In the genomic region with DNA sequence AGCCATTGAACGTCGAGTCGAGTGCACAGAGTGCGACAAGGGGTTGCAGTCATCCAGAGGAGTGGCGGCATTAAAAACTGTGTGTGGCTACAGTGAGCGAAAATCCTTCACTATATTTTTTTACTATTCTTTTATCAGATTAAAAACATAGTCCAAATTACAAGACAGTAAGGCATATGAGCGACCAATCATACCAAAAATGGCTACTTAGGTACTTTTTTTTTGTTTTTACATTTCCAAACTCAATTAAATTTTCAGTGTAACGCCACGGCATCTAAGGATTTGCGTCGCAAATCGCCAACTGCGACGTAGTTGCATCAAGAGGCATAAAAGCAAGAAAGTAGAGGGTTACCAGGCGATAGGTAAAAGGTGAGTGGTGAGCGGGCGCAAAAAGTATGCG, we compare ENCODE assay signal across 1 fruit fly cellular context.
TF ChIP-seq lines count a peak whose summit lies in the region.

No protein-coding gene starts in this region.

TF ChIP-seq in whole organism, embryonic, 481 proteins besides CTCF, POLR2A, EP300 and RAD21 (continued from another document):
- no peak for TF ChIP-seq crol (GFP tag; IDR thresholded peaks at IDR 0.05; lab: Robert Waterston, UW)
- no peak for TF ChIP-seq Hr39 (optimal IDR thresholded peaks at IDR 0.05; lab: Kevin White, UChicago)
- TF ChIP-seq Asciz (GFP tag; optimal IDR thresholded peaks at IDR 0.05; lab: Kevin White, UChicago), result peak; percentile 13
- peak; percentile 15 for TF ChIP-seq CG16815 (GFP tag; optimal IDR thresholded peaks at IDR 0.05; lab: Kevin White, UChicago)
- peak; percentile 73 for TF ChIP-seq CG10979 (tag; optimal IDR thresholded peaks at IDR 0.05; lab: Kevin White, UChicago)
- peak; percentile 59 for TF ChIP-seq fd96Cb (tag; optimal IDR thresholded peaks at IDR 0.05; lab: Kevin White, UChicago)
- TF ChIP-seq CG17912 (GFP tag; optimal IDR thresholded peaks at IDR 0.05; lab: Kevin White, UChicago), result no peak
- TF ChIP-seq cwo (GFP tag; optimal IDR thresholded peaks at IDR 0.05; lab: Kevin White, UChicago), result no peak
- no peak for TF ChIP-seq CG1024 (GFP tag; IDR thresholded peaks at IDR 0.05; lab: Robert Waterston, UW)
- TF ChIP-seq Aef1 (GFP tag; IDR thresholded peaks at IDR 0.05; lab: Robert Waterston, UW), result 0 out of 3 replicates have a peak, but pooled peaks have one; percentile 28
- TF ChIP-seq stc (GFP tag; IDR thresholded peaks at IDR 0.05; lab: Robert Waterston, UW), result 0 out of 2 replicates have a peak, but pooled peaks have one; percentile 15
- TF ChIP-seq Pdp1 (GFP tag; optimal IDR thresholded peaks at IDR 0.05; lab: Kevin White, UChicago), result peak; percentile 26 to 32
- no peak for TF ChIP-seq twi (tag; optimal IDR thresholded peaks at IDR 0.05; lab: Kevin White, UChicago)
- no peak for TF ChIP-seq CG7745 (tag; optimal IDR thresholded peaks at IDR 0.05; lab: Kevin White, UChicago)
- peak; percentile 35 for TF ChIP-seq Ptx1 (GFP tag; IDR thresholded peaks at IDR 0.05; lab: Robert Waterston, UW)
- peak; percentile 13 for TF ChIP-seq CG17802 (tag; optimal IDR thresholded peaks at IDR 0.05; lab: Kevin White, UChicago)
- TF ChIP-seq chinmo (GFP tag; IDR thresholded peaks at IDR 0.05; lab: Robert Waterston, UW; ENCODE audit: partially characterized antibody), result no peak
- no peak for TF ChIP-seq pzg (GFP tag; optimal IDR thresholded peaks at IDR 0.05; lab: Kevin White, UChicago)
- TF ChIP-seq CG4854 (GFP tag; optimal IDR thresholded peaks at IDR 0.05; lab: Kevin White, UChicago), result no peak
- peak; percentile 34 for TF ChIP-seq CG10267 (tag; optimal IDR thresholded peaks at IDR 0.05; lab: Kevin White, UChicago)
- no peak for TF ChIP-seq Hr78 (GFP tag; optimal IDR thresholded peaks at IDR 0.05; lab: Kevin White, UChicago)
- TF ChIP-seq CG15601 (tag; optimal IDR thresholded peaks at IDR 0.05; lab: Kevin White, UChicago), result peak; percentile 37
- peak; percentile 4 for TF ChIP-seq jing (GFP tag; optimal IDR thresholded peaks at IDR 0.05; lab: Kevin White, UChicago)
- no peak for TF ChIP-seq ERR (GFP tag; optimal IDR thresholded peaks at IDR 0.05; lab: Kevin White, UChicago)
- peak; percentile 43 for TF ChIP-seq ssp (GFP tag; IDR thresholded peaks at IDR 0.05; lab: Robert Waterston, UW)
- peak; percentile 0 for TF ChIP-seq CG5245 (GFP tag; optimal IDR thresholded peaks at IDR 0.05; lab: Kevin White, UChicago)
- peak; percentile 59 for TF ChIP-seq sens-2 (GFP tag; IDR thresholded peaks at IDR 0.05; lab: Robert Waterston, UW)
- TF ChIP-seq klu (GFP tag; IDR thresholded peaks at IDR 0.05; lab: Robert Waterston, UW), result no peak
- TF ChIP-seq HmgZ (tag; optimal IDR thresholded peaks at IDR 0.05; lab: Kevin White, UChicago), result no peak
- TF ChIP-seq Fer3 (tag; optimal IDR thresholded peaks at IDR 0.05; lab: Kevin White, UChicago), result peak; percentile 48
- no peak for TF ChIP-seq psq (GFP tag; optimal IDR thresholded peaks at IDR 0.05; lab: Kevin White, UChicago)
- TF ChIP-seq CG3407 (GFP tag; optimal IDR thresholded peaks at IDR 0.05; lab: Kevin White, UChicago), result peak; percentile 7
- TF ChIP-seq CG11247 (GFP tag; IDR thresholded peaks at IDR 0.05; lab: Robert Waterston, UW), result no peak
- TF ChIP-seq NC2β (GFP tag; optimal IDR thresholded peaks at IDR 0.05; lab: Kevin White, UChicago), result no peak
- TF ChIP-seq lilli (GFP tag; optimal IDR thresholded peaks at IDR 0.05; lab: Kevin White, UChicago), result peak; percentile 24
- no peak for TF ChIP-seq CG7963 (GFP tag; IDR thresholded peaks at IDR 0.05; lab: Robert Waterston, UW; ENCODE audit: partially characterized antibody)
- TF ChIP-seq ranshi (GFP tag; IDR thresholded peaks at IDR 0.05; lab: Robert Waterston, UW), result peak; percentile 52; the same call in 1 of the 2 replicates
- peak; percentile 8 for TF ChIP-seq btn (GFP tag; optimal IDR thresholded peaks at IDR 0.05; lab: Kevin White, UChicago)
- TF ChIP-seq Gug (GFP tag; IDR thresholded peaks at IDR 0.05; lab: Robert Waterston, UW), result peak; percentile 36; the same call in 1 of the 4 replicates
- TF ChIP-seq CG4617 (GFP tag; optimal IDR thresholded peaks at IDR 0.05; lab: Kevin White, UChicago; ENCODE audit: borderline replicate concordance), result no peak
- TF ChIP-seq amos (GFP tag; IDR thresholded peaks at IDR 0.05; lab: Robert Waterston, UW; ENCODE audit: partially characterized antibody), result no peak
- peak; percentile 42; the same call in 1 of the 3 replicates for TF ChIP-seq tgo (GFP tag; IDR thresholded peaks at IDR 0.05; lab: Robert Waterston, UW)
- TF ChIP-seq NC2α (GFP tag; optimal IDR thresholded peaks at IDR 0.05; lab: Kevin White, UChicago), result no peak
- no peak for TF ChIP-seq CrebB (tag; optimal IDR thresholded peaks at IDR 0.05; lab: Kevin White, UChicago)
- peak; percentile 82 for TF ChIP-seq Med (GFP tag; lab: Kevin White, UChicago)
- no peak for TF ChIP-seq oc (tag; optimal IDR thresholded peaks at IDR 0.05; lab: Kevin White, UChicago)
- TF ChIP-seq CG10274 (GFP tag; optimal IDR thresholded peaks at IDR 0.05; lab: Kevin White, UChicago), result no peak
- no peak for TF ChIP-seq Atf3 (GFP tag; optimal IDR thresholded peaks at IDR 0.05; lab: Kevin White, UChicago)
- no peak for TF ChIP-seq GATAe (GFP tag; conservative IDR thresholded peaks at IDR 0.05; lab: Robert Waterston, UW)
- TF ChIP-seq otp (GFP tag; IDR thresholded peaks at IDR 0.05; lab: Robert Waterston, UW), result peak; percentile 60; the same call in 2 of the 3 replicates
- no peak for TF ChIP-seq hb (GFP tag; IDR thresholded peaks at IDR 0.05; lab: Robert Waterston, UW; ENCODE audit: partially characterized antibody)
- no peak for TF ChIP-seq CG42726 (GFP tag; IDR thresholded peaks at IDR 0.05; lab: Robert Waterston, UW; ENCODE audit: partially characterized antibody)
- no peak for TF ChIP-seq rib (GFP tag; IDR thresholded peaks at IDR 0.05; lab: Robert Waterston, UW)
- peak; percentile 38 for TF ChIP-seq CG2875 (GFP tag; optimal IDR thresholded peaks at IDR 0.05; lab: Kevin White, UChicago)
- peak; percentile 28 for TF ChIP-seq HHEX (GFP tag; optimal IDR thresholded peaks at IDR 0.05; lab: Kevin White, UChicago)
- TF ChIP-seq CG11398 (GFP tag; optimal IDR thresholded peaks at IDR 0.05; lab: Kevin White, UChicago), result peak; percentile 12
- TF ChIP-seq CG9437 (GFP tag; optimal IDR thresholded peaks at IDR 0.05; lab: Kevin White, UChicago), result no peak
- TF ChIP-seq da (GFP tag; optimal IDR thresholded peaks at IDR 0.05; lab: Kevin White, UChicago), result no peak
- no peak for TF ChIP-seq CG8281 (tag; optimal IDR thresholded peaks at IDR 0.05; lab: Kevin White, UChicago)
- TF ChIP-seq Trl (optimal IDR thresholded peaks at IDR 0.05; lab: Kevin White, UChicago), result no peak
- peak; percentile 23 for TF ChIP-seq Trl (GFP tag; optimal IDR thresholded peaks at IDR 0.05; lab: Kevin White, UChicago)
- TF ChIP-seq dmrt11E (tag; optimal IDR thresholded peaks at IDR 0.05; lab: Kevin White, UChicago), result peak; percentile 77
- TF ChIP-seq HLH4C (GFP tag; IDR thresholded peaks at IDR 0.05; lab: Robert Waterston, UW; ENCODE audit: partially characterized antibody), result no peak
- TF ChIP-seq vvl (GFP tag; IDR thresholded peaks at IDR 0.05; lab: Robert Waterston, UW), result peak; percentile 43
- no peak for TF ChIP-seq lbe (GFP tag; optimal IDR thresholded peaks at IDR 0.05; lab: Kevin White, UChicago)
- no peak for TF ChIP-seq aop (GFP tag; IDR thresholded peaks at IDR 0.05; lab: Robert Waterston, UW)
- peak; percentile 15 for TF ChIP-seq Dad (GFP tag; optimal IDR thresholded peaks at IDR 0.05; lab: Kevin White, UChicago)
- no peak for TF ChIP-seq emc (GFP tag; optimal IDR thresholded peaks at IDR 0.05; lab: Kevin White, UChicago)
- peak; percentile 16 for TF ChIP-seq CG3281 (GFP tag; optimal IDR thresholded peaks at IDR 0.05; lab: Kevin White, UChicago)
- TF ChIP-seq lab (GFP tag; optimal IDR thresholded peaks at IDR 0.05; lab: Kevin White, UChicago), result peak; percentile 52
- TF ChIP-seq fd102C (GFP tag; optimal IDR thresholded peaks at IDR 0.05; lab: Kevin White, UChicago), result no peak
- no peak for TF ChIP-seq Dref (GFP tag; IDR thresholded peaks at IDR 0.05; lab: Robert Waterston, UW)
- TF ChIP-seq Lim3 (GFP tag; IDR thresholded peaks at IDR 0.05; lab: Robert Waterston, UW), result no peak
- no peak for TF ChIP-seq Bteb2 (GFP tag; optimal IDR thresholded peaks at IDR 0.05; lab: Kevin White, UChicago)
- no peak for TF ChIP-seq CG1792 (GFP tag; optimal IDR thresholded peaks at IDR 0.05; lab: Kevin White, UChicago)
- TF ChIP-seq odd (GFP tag; optimal IDR thresholded peaks at IDR 0.05; lab: Kevin White, UChicago), result no peak
- peak; percentile 66 for TF ChIP-seq CG8765 (GFP tag; IDR thresholded peaks at IDR 0.05; lab: Robert Waterston, UW)
- TF ChIP-seq gce (GFP tag; IDR thresholded peaks at IDR 0.05; lab: Robert Waterston, UW), result 0 out of 3 replicates have a peak, but pooled peaks have one; percentile 26
- no peak for TF ChIP-seq hbn (GFP tag; IDR thresholded peaks at IDR 0.05; lab: Robert Waterston, UW; ENCODE audit: partially characterized antibody)
- peak; percentile 72 for TF ChIP-seq gsb-n (tag; optimal IDR thresholded peaks at IDR 0.05; lab: Kevin White, UChicago)
- no peak for TF ChIP-seq chm (GFP tag; IDR thresholded peaks at IDR 0.05; lab: Robert Waterston, UW)
- TF ChIP-seq tin (GFP tag; optimal IDR thresholded peaks at IDR 0.05; lab: Kevin White, UChicago), result peak; percentile 50
- TF ChIP-seq CG6791 (GFP tag; IDR thresholded peaks at IDR 0.05; lab: Robert Waterston, UW; ENCODE audit: partially characterized antibody), result no peak
TF ChIP-seq in whole organism, embryonic: peak in this region for 187.
